Worm (Caenorhabditis elegans) whole organism, L4/young adult: ENCODE results near the gene fic-1.

Experiments used
- W03F9.2 ChIP-seq: fragments of 150-350 bp; optimal IDR thresholded peaks from 2 replicates; lab custom pipeline; 2014; ENCODE audit warnings: missing biosample characterization, missing genetic modification characterization
- him-1 ChIP-seq: sonication (generic microtip); optimal IDR thresholded peaks from 2 replicates; lab custom pipeline; 2016; ENCODE audit warnings: missing genotype, missing genetic modification reagents, missing genetic modification characterization, missing compliant biosample characterization

ce11 chrIV:10964688-10965087, 27.4 kb downstream of the fic-1 start:
- TF ChIP-seq him-1 (tag; lab: Kevin White, UChicago) (no peak), W03F9.2 (tag; lab: Kevin White, UChicago) (no peak)
